Worm (Caenorhabditis elegans): ENCODE results near the gene str-39.

str-39 gene

DNA sequence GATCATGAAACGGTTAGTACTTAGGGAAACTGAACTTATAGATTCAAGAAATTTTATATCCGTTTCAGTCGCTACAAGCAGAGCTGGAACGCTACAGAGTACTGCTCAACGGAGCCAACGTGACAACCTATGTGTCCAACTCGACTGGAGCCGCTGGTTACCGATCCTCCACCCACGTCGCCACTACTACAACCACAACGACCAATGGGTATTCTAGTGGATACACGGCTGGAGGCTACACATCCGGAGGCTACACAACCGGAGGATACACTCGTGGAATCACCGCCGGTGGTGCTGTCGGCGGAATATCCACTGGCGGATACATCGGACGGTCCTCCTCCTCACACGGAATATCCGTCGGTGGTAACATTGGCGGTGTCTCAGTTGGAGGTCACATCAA lies 3.4 kb upstream of the str-39 start:
- TF ChIP-seq egrh-3 (GFP tag; IDR thresholded peaks at IDR 0.05), result no peak
- TF ChIP-seq snpc-1.1 (tag; optimal IDR thresholded peaks at IDR 0.05; ENCODE audit: insufficient read depth), result no peak
- TF ChIP-seq F37B4.10 (GFP tag; IDR thresholded peaks at IDR 0.05), result peak; percentile 96; the same call in 1 of the 2 replicates
- no peak for TF ChIP-seq hrde-1 (tag; optimal IDR thresholded peaks at IDR 0.05; ENCODE audit: borderline replicate concordance)
- TF ChIP-seq F10E7.11 (tag; optimal IDR thresholded peaks at IDR 0.05), result no peak
- TF ChIP-seq madf-3 (GFP tag; IDR thresholded peaks at IDR 0.05), result 0 out of 2 replicates have a peak, but pooled peaks have one; percentile 41
- no peak for TF ChIP-seq ZK185.1 (tag; optimal IDR thresholded peaks at IDR 0.05; ENCODE audit: poor library complexity, severe bottlenecking)

- TF ChIP-seq pha-4 (tag; optimal IDR thresholded peaks at IDR 0.05) (peak; percentile 34), Y79H2A.3 (GFP tag; conservative IDR thresholded peaks at IDR 0.05) (no peak), nfya-2 (GFP tag; IDR thresholded peaks at IDR 0.05) (no peak), nhr-80 (tag; optimal IDR thresholded peaks at IDR 0.05) (peak; percentile 23), ztf-18 (tag; optimal IDR thresholded peaks at IDR 0.05) (no peak), lag-1 (GFP tag; IDR thresholded peaks at IDR 0.05) (no peak)
Measured at ce11 chrV:2881565-2881964, 1.9 kb upstream of the str-39 start.

ce11 chrV:2881016-2881415 lies 1.3 kb upstream of the str-39 start, which contains the start of gene ifc-1:
Gene ifc-1, plus strand, starts transcription at chrV:2881393.
- no peak for TF ChIP-seq dpff-1 (tag; optimal IDR thresholded peaks at IDR 0.05)

DNA sequence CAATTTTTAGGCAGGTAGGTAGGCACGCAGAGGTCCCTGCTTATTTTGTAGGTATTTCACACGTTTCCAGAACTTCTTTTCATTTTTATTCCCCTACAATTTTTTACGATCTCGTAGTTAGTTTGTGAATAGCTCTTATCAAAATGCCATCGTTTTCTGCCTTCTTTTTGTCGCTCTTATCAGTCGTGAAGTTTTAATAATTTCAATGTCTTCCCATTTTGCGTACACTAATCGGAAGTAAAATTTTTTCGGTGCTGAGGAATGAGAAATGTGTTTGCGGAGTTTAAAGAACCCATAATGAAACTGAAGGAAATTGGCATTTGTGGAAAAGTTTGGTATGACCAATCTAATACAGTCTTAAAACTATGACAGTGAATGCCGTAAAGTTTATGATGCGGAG lies 655 bp upstream of the str-39 start:
- TF ChIP-seq nhr-80 (tag; optimal IDR thresholded peaks at IDR 0.05), result peak; percentile 45
- no peak for TF ChIP-seq ztf-25 (GFP tag; IDR thresholded peaks at IDR 0.05)
- TF ChIP-seq gei-17 (GFP tag; optimal IDR thresholded peaks at IDR 0.05), result no peak
- no peak for TF ChIP-seq efl-1 (GFP tag; optimal IDR thresholded peaks at IDR 0.05)

ce11 chrV:2877509-2877908 lies 2.2 kb downstream of the str-39 start, which contains the start of gene F37B4.10:
Gene F37B4.10, minus strand, starts transcription at chrV:2877609.
- TF ChIP-seq ztf-18 (tag; optimal IDR thresholded peaks at IDR 0.05), result no peak
- TF ChIP-seq unc-130 (GFP tag; optimal IDR thresholded peaks at IDR 0.05), result no peak
- TF ChIP-seq let-526 (GFP tag; IDR thresholded peaks at IDR 0.05), result no peak
- TF ChIP-seq chd-7 (tag; optimal IDR thresholded peaks at IDR 0.05), result no peak
- no peak for TF ChIP-seq T07F8.4 (tag; optimal IDR thresholded peaks at IDR 0.05)
- no peak for TF ChIP-seq ceh-79 (tag; optimal IDR thresholded peaks at IDR 0.05)
- TF ChIP-seq egl-18 (GFP tag; IDR thresholded peaks at IDR 0.05), result no peak
- TF ChIP-seq akir-1 (GFP tag; optimal IDR thresholded peaks at IDR 0.05), result no peak
- no peak for TF ChIP-seq sdz-38 (tag; optimal IDR thresholded peaks at IDR 0.05)
- no peak for TF ChIP-seq ztf-22 (GFP tag; optimal IDR thresholded peaks at IDR 0.05)
- no peak for TF ChIP-seq rec-8 (tag; optimal IDR thresholded peaks at IDR 0.05)
- TF ChIP-seq ama-1 (optimal IDR thresholded peaks at IDR 0.05), result no peak
- no peak for TF ChIP-seq ama-1 (GFP tag; optimal IDR thresholded peaks at IDR 0.05)

DNA sequence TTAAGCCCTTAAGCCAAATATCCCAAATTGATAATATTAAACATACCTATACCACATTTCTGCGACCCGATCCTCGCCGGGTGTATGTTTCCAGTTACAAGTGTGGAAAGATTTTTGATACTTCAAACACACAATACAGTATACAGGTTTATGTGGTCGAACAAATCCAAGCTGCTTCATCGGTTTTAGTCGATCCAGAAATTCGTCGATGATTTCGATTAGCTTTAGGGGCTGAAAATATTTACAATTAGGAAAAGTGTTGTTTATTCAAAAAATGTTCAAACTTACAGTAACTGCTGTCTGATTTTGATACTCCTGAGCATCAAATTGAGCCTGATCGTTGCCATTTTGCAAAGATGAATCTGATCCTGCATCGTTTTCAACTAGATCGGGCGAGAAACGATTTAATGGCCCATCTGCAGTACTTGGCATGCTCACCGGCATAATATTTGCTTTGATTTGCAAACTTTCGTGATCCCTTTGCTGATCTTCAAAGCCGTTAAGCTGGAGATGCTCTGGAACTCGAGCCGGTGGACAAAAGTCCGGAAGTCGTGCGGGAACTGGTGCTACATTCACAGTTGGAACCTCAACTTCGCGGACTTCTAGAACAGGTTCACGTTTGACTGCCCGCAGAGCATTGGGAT lies 3.4 kb downstream of the str-39 start:
- TF ChIP-seq F52B5.7 (tag; optimal IDR thresholded peaks at IDR 0.05), result peak; percentile 0
- TF ChIP-seq sea-2 (GFP tag; IDR thresholded peaks at IDR 0.05), result no peak
- TF ChIP-seq madf-10 (tag; optimal IDR thresholded peaks at IDR 0.05), result no peak
- peak; percentile 95; the same call in 1 of the 2 replicates for TF ChIP-seq F37B4.10 (GFP tag; IDR thresholded peaks at IDR 0.05)
- TF ChIP-seq ets-4 (GFP tag; optimal IDR thresholded peaks at IDR 0.05), result no peak
- no peak for TF ChIP-seq nfya-1 (tag; optimal IDR thresholded peaks at IDR 0.05; ENCODE audit: borderline replicate concordance, insufficient read depth)
- no peak for TF ChIP-seq atf-7 (tag; optimal IDR thresholded peaks at IDR 0.05)

Measured in whole organism, young adult.